Fruit fly (Drosophila melanogaster): ENCODE results near the gene GC1.

The GC1 gene

DNA sequence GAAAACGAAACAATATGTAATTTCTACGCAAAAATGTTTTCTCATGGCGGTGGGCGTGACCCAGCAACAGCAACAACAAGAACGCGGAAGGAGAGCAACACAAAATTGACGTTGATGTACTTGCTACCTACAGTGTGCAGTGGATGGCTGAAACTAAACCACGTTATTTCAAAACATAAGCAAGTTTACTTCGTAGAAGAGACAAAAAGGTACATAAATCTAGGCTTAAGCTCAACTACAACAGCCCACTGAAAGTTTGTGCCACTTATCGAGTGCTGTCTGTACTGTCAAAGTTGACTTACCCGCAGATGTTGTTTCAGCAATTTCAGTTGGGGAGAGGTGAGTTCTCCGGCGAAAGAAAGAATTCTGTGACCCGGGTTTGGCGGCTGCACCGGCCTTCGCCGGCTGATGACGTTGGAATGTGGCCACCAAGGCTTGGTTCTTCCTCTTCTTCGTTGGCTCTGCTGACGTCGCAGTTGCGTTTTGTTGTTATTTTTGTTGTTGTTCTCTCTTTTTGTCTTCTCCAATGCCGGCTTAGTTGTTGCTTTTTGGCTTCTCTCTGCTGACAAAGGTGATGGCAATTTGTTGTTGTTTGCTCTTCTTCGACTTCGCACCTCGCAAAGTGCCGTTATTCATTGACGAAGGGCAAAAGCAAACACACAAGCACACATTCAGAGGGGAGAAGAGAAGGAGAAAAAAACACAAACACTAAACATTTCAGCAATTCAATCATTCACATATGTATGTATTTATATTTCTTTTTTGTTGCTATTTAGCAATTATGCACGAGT lies 20.2 kb upstream of the GC1 start (continued):
- no peak for TF ChIP-seq zen (tag; optimal IDR thresholded peaks at IDR 0.05)
- peak; percentile 25 for TF ChIP-seq ems (GFP tag; optimal IDR thresholded peaks at IDR 0.05)
- TF ChIP-seq NfI (GFP tag; optimal IDR thresholded peaks at IDR 0.05) = no peak
- TF ChIP-seq H2.0 (GFP tag; IDR thresholded peaks at IDR 0.05) = 0 out of 2 replicates have a peak, but pooled peaks have one; percentile 30
- no peak for TF ChIP-seq vnd (GFP tag; IDR thresholded peaks at IDR 0.05; ENCODE audit: partially characterized antibody)
- no peak for TF ChIP-seq CG3995 (GFP tag; optimal IDR thresholded peaks at IDR 0.05)
- peak; percentile 72 for TF ChIP-seq dysf (GFP tag; IDR thresholded peaks at IDR 0.05)
- TF ChIP-seq CG12744 (GFP tag; optimal IDR thresholded peaks at IDR 0.05) = no peak
- no peak; the same call in 1 of the 2 replicates for TF ChIP-seq Xrp1 (GFP tag; IDR thresholded peaks at IDR 0.05)
- no peak for TF ChIP-seq CG1529 (GFP tag; optimal IDR thresholded peaks at IDR 0.05)
- TF ChIP-seq Myb (GFP tag; optimal IDR thresholded peaks at IDR 0.05) = no peak
- no peak for TF ChIP-seq CG4730 (GFP tag; IDR thresholded peaks at IDR 0.05)
- TF ChIP-seq Nf-YB (GFP tag; optimal IDR thresholded peaks at IDR 0.05) = no peak
- TF ChIP-seq CG17361 (GFP tag; IDR thresholded peaks at IDR 0.05) = no peak
- TF ChIP-seq CG7556 (GFP tag; optimal IDR thresholded peaks at IDR 0.05) = no peak
- TF ChIP-seq tna (GFP tag; IDR thresholded peaks at IDR 0.05; ENCODE audit: partially characterized antibody) = no peak
- no peak for TF ChIP-seq zen2 (GFP tag; IDR thresholded peaks at IDR 0.05; ENCODE audit: partially characterized antibody)
- no peak for TF ChIP-seq zf30C (GFP tag; optimal IDR thresholded peaks at IDR 0.05)
- TF ChIP-seq hth (optimal IDR thresholded peaks at IDR 0.05) = no peak
- no peak for TF ChIP-seq sim (GFP tag; IDR thresholded peaks at IDR 0.05)
- peak; percentile 38 for TF ChIP-seq CG3281 (GFP tag; optimal IDR thresholded peaks at IDR 0.05)
- no peak for TF ChIP-seq crp (GFP tag; optimal IDR thresholded peaks at IDR 0.05)
- no peak for TF ChIP-seq Tbp (GFP tag; optimal IDR thresholded peaks at IDR 0.05)
- peak; percentile 62 for TF ChIP-seq Ets65A (GFP tag)
- no peak for TF ChIP-seq Bdp1 (GFP tag; optimal IDR thresholded peaks at IDR 0.05)
- 0 out of 3 replicates have a peak, but pooled peaks have one; percentile 33 for TF ChIP-seq Mrtf (GFP tag; IDR thresholded peaks at IDR 0.05)
- TF ChIP-seq YL-1 (GFP tag; optimal IDR thresholded peaks at IDR 0.05) = no peak
- TF ChIP-seq CG10979 (tag; optimal IDR thresholded peaks at IDR 0.05) = no peak
- TF ChIP-seq Abd-B (GFP tag; optimal IDR thresholded peaks at IDR 0.05) = no peak
- no peak for TF ChIP-seq jing (GFP tag; optimal IDR thresholded peaks at IDR 0.05)
- no peak for TF ChIP-seq fd64A (GFP tag; optimal IDR thresholded peaks at IDR 0.05)
- TF ChIP-seq tll (GFP tag; optimal IDR thresholded peaks at IDR 0.05) = peak in 1 of 2 experiments; percentile 86
- peak; percentile 43 for TF ChIP-seq crol (GFP tag; IDR thresholded peaks at IDR 0.05)
- TF ChIP-seq E2f1 (GFP tag; IDR thresholded peaks at IDR 0.05) = peak; percentile 42; the same call in 1 of the 2 replicates
- TF ChIP-seq CG9797 (GFP tag; optimal IDR thresholded peaks at IDR 0.05) = no peak
- TF ChIP-seq tio (GFP tag; optimal IDR thresholded peaks at IDR 0.05) = no peak
- TF ChIP-seq Opbp (GFP tag; IDR thresholded peaks at IDR 0.05; ENCODE audit: partially characterized antibody) = no peak; the same call in 2 of the 3 replicates
- no peak for TF ChIP-seq CG8290 (GFP tag; optimal IDR thresholded peaks at IDR 0.05)
- peak in 1 of 2 experiments; percentile 73 for TF ChIP-seq CG8290 (tag; optimal IDR thresholded peaks at IDR 0.05)
- TF ChIP-seq chm (GFP tag; IDR thresholded peaks at IDR 0.05) = no peak
- TF ChIP-seq CG16815 (GFP tag; optimal IDR thresholded peaks at IDR 0.05) = no peak
- TF ChIP-seq CG1602 (GFP tag; optimal IDR thresholded peaks at IDR 0.05) = no peak
- TF ChIP-seq Oli (tag; optimal IDR thresholded peaks at IDR 0.05) = peak; percentile 18
- TF ChIP-seq CG7928 (GFP tag; optimal IDR thresholded peaks at IDR 0.05) = no peak
- peak; percentile 18 for TF ChIP-seq chn (GFP tag; optimal IDR thresholded peaks at IDR 0.05)
- TF ChIP-seq CkIIα-i1 (GFP tag; IDR thresholded peaks at IDR 0.05) = no peak
- no peak for TF ChIP-seq CG12391 (tag; optimal IDR thresholded peaks at IDR 0.05)
- TF ChIP-seq CG17912 (GFP tag; optimal IDR thresholded peaks at IDR 0.05) = no peak
- TF ChIP-seq sna (GFP tag; IDR thresholded peaks at IDR 0.05; ENCODE audit: partially characterized antibody) = no peak
- no peak for TF ChIP-seq crc (GFP tag; optimal IDR thresholded peaks at IDR 0.05)
